Fruit fly (Drosophila melanogaster) whole organism, prepupa: ENCODE data around the gene tara.

Source experiments
- Blimp-1 ChIP-seq: fragments of 200-800 bp; sonication (Bioruptor generic); optimal IDR thresholded peaks from 3 replicates; lab custom pipeline; 2017; ENCODE audit warnings: missing biosample characterization, missing genetic modification characterization, mild to moderate bottlenecking, moderate library complexity, missing genetic modification reagents
- CG10631 ChIP-seq: fragments of 200-800 bp; sonication (Bioruptor generic); optimal IDR thresholded peaks from 2 replicates; lab custom pipeline; 2016; ENCODE audit warnings: missing biosample characterization, missing genetic modification characterization
- CG10669 ChIP-seq: fragments of 200-800 bp; sonication (Bioruptor generic); optimal IDR thresholded peaks from 3 replicates; lab custom pipeline; 2018; ENCODE audit warnings: missing biosample characterization, mild to moderate bottlenecking, missing genetic modification characterization, moderate library complexity
- CG11294 ChIP-seq: fragments of 200-800 bp; sonication (Bioruptor generic); IDR thresholded peaks from 2 replicates; pipeline ENCODE4 v1.3.6; 2022; ENCODE audit warnings: missing biosample characterization, missing genetic modification characterization
- CG11902 ChIP-seq: fragments of 200-800 bp; sonication (Bioruptor generic); optimal IDR thresholded peaks from 3 replicates; lab custom pipeline; 2016; ENCODE audit warnings: missing biosample characterization, missing genetic modification characterization
- CG15336 ChIP-seq: fragments of 200-800 bp; sonication (Bioruptor generic); IDR thresholded peaks from 2 replicates; pipeline ENCODE4 v1.3.6; 2022; ENCODE audit warnings: missing biosample characterization, missing genetic modification characterization
- CG1621 ChIP-seq: fragments of 200-800 bp; sonication (Bioruptor generic); optimal IDR thresholded peaks from 3 replicates; lab custom pipeline; 2018; ENCODE audit warnings: missing biosample characterization, mild to moderate bottlenecking, missing genetic modification characterization
- CG16779 ChIP-seq: fragments of 200-800 bp; sonication (Bioruptor generic); optimal IDR thresholded peaks from 3 replicates; lab custom pipeline; 2017; ENCODE audit warnings: missing biosample characterization, mild to moderate bottlenecking, missing genetic modification characterization
- CG3032 ChIP-seq: fragments of 200-800 bp; optimal IDR thresholded peaks from 2 replicates; lab custom pipeline; 2019; ENCODE audit warnings: missing biosample characterization, mild to moderate bottlenecking, missing genetic modification characterization, moderate library complexity
- CG31627 ChIP-seq: fragments of 200-800 bp; sonication (Bioruptor generic); optimal IDR thresholded peaks from 3 replicates; lab custom pipeline; 2016; ENCODE audit warnings: missing biosample characterization, missing genetic modification characterization
- CG32006 ChIP-seq: fragments of 200-800 bp; sonication (Bioruptor generic); optimal IDR thresholded peaks from 3 replicates; lab custom pipeline; 2017; ENCODE audit warnings: missing biosample characterization, mild to moderate bottlenecking, missing genetic modification characterization
- CG34406 ChIP-seq: fragments of 200-800 bp; sonication (Bioruptor generic); optimal IDR thresholded peaks from 3 replicates; lab custom pipeline; 2016; ENCODE audit warnings: missing biosample characterization, missing genetic modification characterization
- CG3919 ChIP-seq: fragments of 200-800 bp; sonication (Bioruptor generic); optimal IDR thresholded peaks from 3 replicates; lab custom pipeline; 2016; ENCODE audit warnings: missing biosample characterization, missing genetic modification characterization
- CG4318 ChIP-seq: fragments of 200-800 bp; sonication (Bioruptor generic); optimal IDR thresholded peaks from 3 replicates; lab custom pipeline; 2017; ENCODE audit warnings: missing biosample characterization, mild to moderate bottlenecking, missing genetic modification characterization
- CG6276 ChIP-seq: fragments of 200-800 bp; sonication (Bioruptor generic); optimal IDR thresholded peaks from 2 replicates; lab custom pipeline; 2017; ENCODE audit warnings: missing biosample characterization, mild to moderate bottlenecking, missing genetic modification characterization
- CG6792 ChIP-seq: fragments of 200-800 bp; sonication (Bioruptor generic); optimal IDR thresholded peaks from 3 replicates; lab custom pipeline; 2016; ENCODE audit warnings: missing biosample characterization, missing genetic modification characterization
- CG6808 ChIP-seq: fragments of 200-800 bp; sonication (Bioruptor generic); optimal IDR thresholded peaks from 3 replicates; lab custom pipeline; 2017; ENCODE audit warnings: missing biosample characterization, missing genetic modification characterization, mild to moderate bottlenecking, moderate library complexity, missing genetic modification reagents
- CG6854 ChIP-seq: fragments of 200-800 bp; sonication (Bioruptor generic); optimal IDR thresholded peaks from 2 replicates; lab custom pipeline; 2017; ENCODE audit warnings: missing biosample characterization, mild to moderate bottlenecking, missing genetic modification characterization
- CG7368 ChIP-seq: fragments of 200-800 bp; sonication (Bioruptor generic); optimal IDR thresholded peaks from 3 replicates; lab custom pipeline; 2016; ENCODE audit warnings: missing biosample characterization, missing genetic modification characterization
- CG8119 ChIP-seq: fragments of 200-800 bp; sonication (Bioruptor generic); IDR thresholded peaks from 3 replicates; pipeline ENCODE4 v1.3.6; 2022; ENCODE audit warnings: missing biosample characterization, missing genetic modification characterization
- CG8319 ChIP-seq: fragments of 200-800 bp; sonication (Bioruptor generic); optimal IDR thresholded peaks from 3 replicates; lab custom pipeline; 2016; ENCODE audit warnings: missing biosample characterization, missing genetic modification characterization
- CG8632 ChIP-seq: fragments of 200-800 bp; sonication (Bioruptor generic); optimal IDR thresholded peaks from 3 replicates; lab custom pipeline; 2016; ENCODE audit warnings: missing biosample characterization, missing genetic modification characterization
- CG9139 ChIP-seq: fragments of 200-800 bp; sonication (Bioruptor generic); optimal IDR thresholded peaks from 3 replicates; lab custom pipeline; 2017; ENCODE audit warnings: missing biosample characterization, mild to moderate bottlenecking, missing genetic modification characterization
- Eip75B ChIP-seq: fragments of 200-800 bp; sonication (Bioruptor generic); optimal IDR thresholded peaks from 3 replicates; lab custom pipeline; 2016; ENCODE audit warnings: missing biosample characterization, missing genetic modification characterization
- Eip78C ChIP-seq: fragments of 200-800 bp; sonication (Bioruptor generic); peaks from one replicate; lab custom pipeline; 2016; ENCODE audit warnings: missing biosample characterization, missing genetic modification characterization
- Eip93F ChIP-seq: fragments of 200-800 bp; sonication (Bioruptor generic); optimal IDR thresholded peaks from 2 replicates; lab custom pipeline; 2016; ENCODE audit warnings: missing biosample characterization, mild to moderate bottlenecking, missing genetic modification characterization
- Ets21C ChIP-seq: fragments of 200-800 bp; sonication (Bioruptor generic); optimal IDR thresholded peaks from 3 replicates; lab custom pipeline; 2016; ENCODE audit warnings: missing biosample characterization, missing genetic modification characterization
- Gug ChIP-seq: fragments of 200-800 bp; sonication (Bioruptor generic); IDR thresholded peaks from 2 replicates; pipeline ENCODE4 v1.3.6; 2022; ENCODE audit warnings: missing biosample characterization, missing genetic modification characterization
- Hr38 ChIP-seq: sonication (Bioruptor generic); optimal IDR thresholded peaks from 2 replicates; lab custom pipeline; 2016; ENCODE audit warnings: missing biosample characterization, missing genetic modification characterization
- Hr39 ChIP-seq: fragments of 200-800 bp; sonication (Bioruptor generic); optimal IDR thresholded peaks from 2 replicates; lab custom pipeline; 2016; ENCODE audit warnings: missing biosample characterization, missing genetic modification characterization
- Lpt ChIP-seq: fragments of 200-800 bp; sonication (Bioruptor generic); optimal IDR thresholded peaks from 3 replicates; lab custom pipeline; 2016; ENCODE audit warnings: missing biosample characterization, missing genetic modification characterization
- Met ChIP-seq: fragments of 200-800 bp; sonication (Bioruptor generic); optimal IDR thresholded peaks from 3 replicates; lab custom pipeline; 2016; ENCODE audit warnings: missing biosample characterization, missing genetic modification characterization
- OdsH ChIP-seq: fragments of 200-800 bp; sonication (Bioruptor generic); optimal IDR thresholded peaks from 3 replicates; lab custom pipeline; 2016; ENCODE audit warnings: missing biosample characterization, missing genetic modification characterization
- Sox102F ChIP-seq: fragments of 200-800 bp; sonication (Bioruptor generic); optimal IDR thresholded peaks from 2 replicates; lab custom pipeline; 2016; ENCODE audit warnings: missing biosample characterization, mild to moderate bottlenecking, missing genetic modification characterization
- Sox14 ChIP-seq: fragments of 200-800 bp; sonication (Bioruptor generic); optimal IDR thresholded peaks from 3 replicates; lab custom pipeline; 2016; ENCODE audit warnings: missing biosample characterization, missing genetic modification characterization
- acj6 ChIP-seq: fragments of 200-800 bp; sonication (Bioruptor generic); optimal IDR thresholded peaks from 3 replicates; lab custom pipeline; 2016; ENCODE audit warnings: missing biosample characterization, missing genetic modification characterization
- cyc ChIP-seq: fragments of 200-800 bp; sonication (Bioruptor generic); optimal IDR thresholded peaks from 3 replicates; lab custom pipeline; 2016; ENCODE audit warnings: missing biosample characterization, missing genetic modification characterization
- esn ChIP-seq: fragments of 200-800 bp; sonication (Bioruptor generic); optimal IDR thresholded peaks from 2 replicates; lab custom pipeline; 2016; ENCODE audit warnings: missing biosample characterization, mild to moderate bottlenecking, missing genetic modification characterization, moderate library complexity
- fd59A ChIP-seq: fragments of 200-800 bp; sonication (Bioruptor generic); optimal IDR thresholded peaks from 2 replicates; lab custom pipeline; 2017; ENCODE audit warnings: missing biosample characterization, mild to moderate bottlenecking, missing genetic modification characterization, missing genetic modification reagents
- fd85E ChIP-seq: fragments of 200-800 bp; sonication (Bioruptor generic); optimal IDR thresholded peaks from 3 replicates; lab custom pipeline; 2016; ENCODE audit warnings: missing biosample characterization, missing genetic modification characterization
- fkh ChIP-seq: fragments of 200-800 bp; sonication (Bioruptor generic); optimal IDR thresholded peaks from 3 replicates; lab custom pipeline; 2017; ENCODE audit warnings: missing biosample characterization, mild to moderate bottlenecking, missing genetic modification characterization, moderate library complexity
- lz ChIP-seq: fragments of 200-800 bp; sonication (Bioruptor generic); optimal IDR thresholded peaks from 3 replicates; lab custom pipeline; 2016; ENCODE audit warnings: missing biosample characterization, missing genetic modification characterization
- net ChIP-seq: fragments of 200-800 bp; sonication (Bioruptor generic); optimal IDR thresholded peaks from 3 replicates; lab custom pipeline; 2016; ENCODE audit warnings: missing biosample characterization, missing genetic modification characterization
- salr ChIP-seq, 2 experiments: fragments of 200-800 bp; sonication (Bioruptor generic); optimal IDR thresholded peaks; 3 replicates each; lab custom pipeline; 2016 to 2018; ENCODE audit warnings: missing biosample characterization in 2 of 2, missing genetic modification characterization in 2 of 2, mild to moderate bottlenecking in 1 of 2
- spab ChIP-seq: fragments of 200-800 bp; sonication (Bioruptor generic); optimal IDR thresholded peaks from 2 replicates; lab custom pipeline; 2017; ENCODE audit warnings: missing biosample characterization, mild to moderate bottlenecking, missing genetic modification characterization, missing genetic modification reagents
- ss ChIP-seq, 2 experiments: fragments of 200-800 bp; sonication (Bioruptor generic); optimal IDR thresholded peaks; 2 replicates in 1 of 2; 3 replicates in 1 of 2; lab custom pipeline; 2017 to 2018; ENCODE audit warnings: mild to moderate bottlenecking in 2 of 2, missing biosample characterization in 2 of 2, missing genetic modification characterization in 2 of 2, moderate library complexity in 1 of 2
- svp ChIP-seq: fragments of 200-800 bp; sonication (Bioruptor generic); peaks from one replicate; lab custom pipeline; 2016; ENCODE audit warnings: missing biosample characterization, missing genetic modification characterization
- topi ChIP-seq: fragments of 200-800 bp; sonication (Bioruptor generic); optimal IDR thresholded peaks from 3 replicates; lab custom pipeline; 2016; ENCODE audit warnings: missing biosample characterization, missing genetic modification characterization
- vri ChIP-seq: fragments of 200-800 bp; sonication (Bioruptor generic); optimal IDR thresholded peaks from 3 replicates; lab custom pipeline; 2016; ENCODE audit warnings: missing biosample characterization, mild to moderate bottlenecking, missing genetic modification characterization

tara gene

DNA sequence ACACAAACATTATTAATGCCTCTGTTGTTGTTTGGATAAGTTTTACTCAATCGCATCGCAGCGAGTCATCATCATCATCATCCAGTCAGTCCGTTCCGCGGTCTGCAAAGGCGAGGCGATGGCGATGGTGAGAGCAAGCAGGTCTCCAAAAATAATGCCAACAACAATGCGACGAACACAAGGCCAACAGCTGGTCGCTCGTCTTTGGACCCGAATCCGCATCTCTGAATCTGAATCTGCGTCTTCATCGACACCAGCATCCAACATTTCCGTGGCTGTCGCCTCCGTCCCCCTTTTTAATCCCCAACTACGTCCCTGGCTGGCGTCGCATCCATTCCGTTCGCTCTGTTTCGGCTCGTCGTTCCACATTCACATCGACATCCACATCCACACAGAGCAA is 8.8 kb downstream of the tara start:
- TF ChIP-seq CG6854 (GFP tag; lab: Kevin White, UChicago) (peak; percentile 21), Sox14 (GFP tag; lab: Kevin White, UChicago) (no peak), fkh (GFP tag; lab: Kevin White, UChicago) (no peak), CG8119 (GFP tag; lab: Robert Waterston, UW) (no peak), CG1621 (tag; lab: Kevin White, UChicago) (peak; percentile 24), salr (GFP tag; optimal IDR thresholded peaks at IDR 0.05; lab: Kevin White, UChicago) (no peak), CG8319 (GFP tag; lab: Kevin White, UChicago) (peak; percentile 49), fd59A (GFP tag; lab: Kevin White, UChicago) (no peak), Eip75B (no peak)
- TF ChIP-seq, all 60 proteins: peak for 3

DNA sequence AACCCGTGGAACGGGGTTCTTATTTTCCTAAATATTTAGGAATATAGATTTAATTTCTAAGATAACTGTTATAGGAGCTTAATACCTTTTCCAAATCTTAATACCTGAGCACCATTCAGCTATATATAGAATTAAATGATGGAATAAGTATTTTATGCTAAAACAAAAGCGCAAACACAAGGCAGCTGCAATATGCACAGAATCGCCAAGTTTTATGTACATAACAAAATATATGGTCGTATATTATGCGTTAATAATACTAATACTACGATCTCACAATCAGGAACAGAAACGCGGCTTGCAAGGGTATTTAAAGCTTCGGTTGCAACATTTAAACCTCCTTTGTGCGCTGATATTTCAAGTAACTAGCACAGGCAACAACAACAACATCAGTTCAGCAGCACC is 9.3 kb downstream of the tara start:
- TF ChIP-seq fd85E (no peak), salr (GFP tag; optimal IDR thresholded peaks at IDR 0.05; lab: Kevin White, UChicago) (peak; percentile 49 to 87), Lpt (peak; percentile 28), spab (GFP tag; lab: Kevin White, UChicago) (peak; percentile 92), Gug (GFP tag; lab: Robert Waterston, UW) (no peak), Sox14 (GFP tag; lab: Kevin White, UChicago) (peak; percentile 87), Hr39 (GFP tag; lab: Kevin White, UChicago) (peak; percentile 78), CG11294 (GFP tag; lab: Robert Waterston, UW) (no peak), Blimp-1 (peak; percentile 60), svp (peak; percentile 78), lz (peak; percentile 88), Sox102F (GFP tag; lab: Kevin White, UChicago) (peak; percentile 86), CG34406 (GFP tag; lab: Kevin White, UChicago) (peak; percentile 82), cyc (GFP tag; lab: Kevin White, UChicago) (peak; percentile 83), vri (GFP tag; lab: Kevin White, UChicago) (peak; percentile 31), Ets21C (peak; percentile 72), Eip78C (GFP tag; lab: Kevin White, UChicago) (peak; percentile 97), CG9139 (GFP tag; lab: Kevin White, UChicago) (peak; percentile 73), CG6808 (GFP tag; lab: Kevin White, UChicago) (peak; percentile 92), Eip93F (GFP tag; lab: Kevin White, UChicago) (peak; percentile 28), CG8319 (GFP tag; lab: Kevin White, UChicago) (peak; percentile 55), CG6792 (GFP tag; lab: Kevin White, UChicago) (peak; percentile 79), acj6 (GFP tag; lab: Kevin White, UChicago) (peak; percentile 74), CG16779 (tag; lab: Kevin White, UChicago) (peak; percentile 63), CG31627 (GFP tag; lab: Kevin White, UChicago) (peak; percentile 81), ss (GFP tag; optimal IDR thresholded peaks at IDR 0.05; lab: Kevin White, UChicago) (peak; percentile 79 to 89), CG10631 (GFP tag; lab: Kevin White, UChicago) (peak; percentile 87), CG4318 (peak; percentile 79), CG11902 (GFP tag; lab: Kevin White, UChicago) (peak; percentile 77), CG8119 (GFP tag; lab: Robert Waterston, UW) (no peak), CG8632 (GFP tag; lab: Kevin White, UChicago) (peak; percentile 87), CG1621 (tag; lab: Kevin White, UChicago) (peak; percentile 45), OdsH (GFP tag; lab: Kevin White, UChicago) (peak; percentile 85), CG3919 (GFP tag; lab: Kevin White, UChicago) (peak; percentile 83), Met (peak; percentile 91), CG10669 (peak; percentile 90), CG15336 (GFP tag; lab: Robert Waterston, UW) (no peak), CG3032 (peak; percentile 91), esn (GFP tag; lab: Kevin White, UChicago) (peak; percentile 92), CG7368 (GFP tag; lab: Kevin White, UChicago) (peak; percentile 36), net (GFP tag; lab: Kevin White, UChicago) (peak; percentile 74), CG6854 (GFP tag; lab: Kevin White, UChicago) (no peak), Hr38 (GFP tag; lab: Kevin White, UChicago) (no peak), topi (peak; percentile 90), CG32006 (peak; percentile 95), CG6276 (GFP tag; lab: Kevin White, UChicago) (peak; percentile 89)
